Fruit fly (Drosophila melanogaster): ENCODE results near the gene Neb-cGP.
A peak's percentile ranks its signal among the peaks of the same experiment; 100 is the strongest.

The Neb-cGP gene

DNA sequence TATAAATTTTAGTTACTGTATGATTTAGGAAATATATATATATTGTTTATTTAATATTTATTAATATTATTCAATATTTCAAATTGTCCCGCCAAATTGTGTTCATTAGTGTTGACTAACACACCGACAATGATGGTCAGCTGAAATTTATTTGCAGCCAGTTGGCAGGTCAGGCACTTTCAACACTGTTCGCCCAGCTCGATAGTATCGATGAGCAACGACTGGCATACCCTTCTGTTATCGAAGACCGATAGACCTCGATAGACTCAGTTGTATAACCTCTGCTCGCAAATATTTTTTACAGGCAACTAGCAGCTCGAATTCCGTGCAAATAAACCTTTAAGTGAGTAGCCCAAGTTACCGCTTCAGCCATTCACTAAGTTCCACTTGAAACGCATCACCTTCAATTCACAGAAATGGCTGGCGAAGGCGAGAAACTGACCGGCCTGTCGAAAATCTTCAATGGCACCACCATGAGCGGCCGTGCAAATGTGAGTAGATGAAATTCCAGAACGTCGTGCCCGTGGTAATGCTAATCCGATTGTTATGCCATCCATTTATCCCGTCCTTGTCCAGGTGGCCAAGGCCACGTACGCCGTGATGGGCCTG is at the start of gene Neb-cGP (continued):
- no peak for TF ChIP-seq Mrtf (GFP tag; IDR thresholded peaks at IDR 0.05)
- peak; percentile 88 for TF ChIP-seq HmgZ (tag; optimal IDR thresholded peaks at IDR 0.05)
- peak; percentile 49 for TF ChIP-seq zen (tag; optimal IDR thresholded peaks at IDR 0.05)
- peak; percentile 59 for TF ChIP-seq CG7987 (GFP tag; optimal IDR thresholded peaks at IDR 0.05)
- TF ChIP-seq CG10147 (GFP tag; optimal IDR thresholded peaks at IDR 0.05): peak; percentile 34
- TF ChIP-seq Vsx1 (GFP tag; optimal IDR thresholded peaks at IDR 0.05): no peak
- peak; percentile 66 for TF ChIP-seq CG33213 (GFP tag; optimal IDR thresholded peaks at IDR 0.05)
- TF ChIP-seq CG17612 (GFP tag; IDR thresholded peaks at IDR 0.05): peak; percentile 42; the same call in 1 of the 2 replicates
- TF ChIP-seq gce (GFP tag; IDR thresholded peaks at IDR 0.05): no peak
- peak; percentile 27 for TF ChIP-seq az2 (GFP tag; optimal IDR thresholded peaks at IDR 0.05)
- TF ChIP-seq row (GFP tag; IDR thresholded peaks at IDR 0.05): peak; percentile 31; the same call in 2 of the 3 replicates
- TF ChIP-seq D (optimal IDR thresholded peaks at IDR 0.05): no peak
- no peak for TF ChIP-seq D (GFP tag; optimal IDR thresholded peaks at IDR 0.05)
- peak; percentile 63 for TF ChIP-seq chm (GFP tag; IDR thresholded peaks at IDR 0.05)
- TF ChIP-seq CG9932 (GFP tag; IDR thresholded peaks at IDR 0.05): peak; percentile 90
- peak; percentile 25 for TF ChIP-seq schlank (tag; optimal IDR thresholded peaks at IDR 0.05)
- TF ChIP-seq gro (GFP tag; optimal IDR thresholded peaks at IDR 0.05): peak; percentile 69
- TF ChIP-seq C15 (GFP tag; IDR thresholded peaks at IDR 0.05): no peak
- peak; percentile 28 for TF ChIP-seq scrt (GFP tag; optimal IDR thresholded peaks at IDR 0.05)
- TF ChIP-seq PHDP (tag; optimal IDR thresholded peaks at IDR 0.05): peak; percentile 55
- TF ChIP-seq Lim3 (GFP tag; IDR thresholded peaks at IDR 0.05): no peak
- TF ChIP-seq E2f2 (GFP tag; IDR thresholded peaks at IDR 0.05): peak; percentile 98
- TF ChIP-seq slp2 (GFP tag; optimal IDR thresholded peaks at IDR 0.05): peak; percentile 2
- TF ChIP-seq CG2712 (tag; optimal IDR thresholded peaks at IDR 0.05): peak; percentile 63
- peak; percentile 69 to 79 for TF ChIP-seq dpn (GFP tag; optimal IDR thresholded peaks at IDR 0.05)
- peak; percentile 41; the same call in 2 of the 3 replicates for TF ChIP-seq CG17361 (GFP tag; IDR thresholded peaks at IDR 0.05)
- peak; percentile 20 for TF ChIP-seq CG7556 (GFP tag; optimal IDR thresholded peaks at IDR 0.05)
- TF ChIP-seq CG15479 (GFP tag; optimal IDR thresholded peaks at IDR 0.05): no peak
- TF ChIP-seq CG12071 (GFP tag; optimal IDR thresholded peaks at IDR 0.05): peak; percentile 34
- peak; percentile 60 for TF ChIP-seq Side (GFP tag; optimal IDR thresholded peaks at IDR 0.05)
- TF ChIP-seq CG6272 (GFP tag; IDR thresholded peaks at IDR 0.05): no peak
- peak; percentile 50 for TF ChIP-seq CG31441 (GFP tag; IDR thresholded peaks at IDR 0.05)
- no peak for TF ChIP-seq CG16863 (GFP tag; optimal IDR thresholded peaks at IDR 0.05)
- peak; percentile 31; the same call in 1 of the 3 replicates for TF ChIP-seq Aef1 (GFP tag; IDR thresholded peaks at IDR 0.05)
- peak; percentile 79 for TF ChIP-seq Sry-δ (GFP tag; optimal IDR thresholded peaks at IDR 0.05)
- TF ChIP-seq eyg (GFP tag; optimal IDR thresholded peaks at IDR 0.05): peak; percentile 32
- TF ChIP-seq CG7839 (tag; optimal IDR thresholded peaks at IDR 0.05): peak; percentile 57
- peak; percentile 61 for TF ChIP-seq Dad (GFP tag; optimal IDR thresholded peaks at IDR 0.05)
- TF ChIP-seq bab2 (GFP tag; optimal IDR thresholded peaks at IDR 0.05): peak; percentile 19
- peak; percentile 43 for TF ChIP-seq ftz-f1 (GFP tag; optimal IDR thresholded peaks at IDR 0.05)
- peak; percentile 56 for TF ChIP-seq Myb (GFP tag; optimal IDR thresholded peaks at IDR 0.05)
- TF ChIP-seq dmrt99B (tag; optimal IDR thresholded peaks at IDR 0.05): peak; percentile 23
- TF ChIP-seq rib (GFP tag; IDR thresholded peaks at IDR 0.05): peak; percentile 63; the same call in 1 of the 2 replicates
- TF ChIP-seq CG2202 (tag; optimal IDR thresholded peaks at IDR 0.05): peak; percentile 15
- no peak for TF ChIP-seq CG10321 (GFP tag; IDR thresholded peaks at IDR 0.05)
- TF ChIP-seq wdn (GFP tag; IDR thresholded peaks at IDR 0.05): 0 out of 2 replicates have a peak, but pooled peaks have one; percentile 25
- TF ChIP-seq CG3163 (GFP tag; optimal IDR thresholded peaks at IDR 0.05): peak; percentile 31
- no peak for TF ChIP-seq CG15011 (GFP tag; optimal IDR thresholded peaks at IDR 0.05)
- peak; percentile 96 for TF ChIP-seq amos (GFP tag; IDR thresholded peaks at IDR 0.05; ENCODE audit: partially characterized antibody)
- no peak for TF ChIP-seq bsh (GFP tag; optimal IDR thresholded peaks at IDR 0.05)
- TF ChIP-seq salm (tag; optimal IDR thresholded peaks at IDR 0.05): peak; percentile 24
